Fruit fly (Drosophila melanogaster) whole organism, adult: ENCODE data around the gene CG6409.
A peak's percentile ranks its signal among the peaks of the same experiment; 100 is the strongest.

Experiments
- CG11617 ChIP-seq: fragments of 200-800 bp; sonication (Bioruptor generic); optimal IDR thresholded peaks from 2 replicates; lab custom pipeline; 2017; ENCODE audit warnings: mild to moderate bottlenecking, missing biosample characterization, missing genetic modification reagents, missing genetic modification characterization
- CG12768 ChIP-seq: fragments of 200-800 bp; sonication (Bioruptor generic); optimal IDR thresholded peaks from 2 replicates; lab custom pipeline; 2017; ENCODE audit warnings: missing biosample characterization, missing genetic modification characterization, mild to moderate bottlenecking, moderate library complexity, missing genetic modification reagents
- CG14711 ChIP-seq: fragments of 200-800 bp; sonication (Bioruptor generic); optimal IDR thresholded peaks from 2 replicates; lab custom pipeline; 2018; ENCODE audit warnings: missing biosample characterization, mild to moderate bottlenecking, missing genetic modification characterization, moderate library complexity
- CG33017 ChIP-seq: fragments of 200-800 bp; sonication (Bioruptor generic); optimal IDR thresholded peaks from 2 replicates; lab custom pipeline; 2018; ENCODE audit warnings: missing biosample characterization, mild to moderate bottlenecking, missing genetic modification characterization, moderate library complexity
- CG5204 ChIP-seq: fragments of 200-800 bp; sonication (Bioruptor generic); optimal IDR thresholded peaks from 2 replicates; lab custom pipeline; 2016; ENCODE audit warnings: missing biosample characterization, missing genetic modification characterization
- CG7045 ChIP-seq: fragments of 200-800 bp; sonication (Bioruptor generic); optimal IDR thresholded peaks from 2 replicates; lab custom pipeline; 2017; ENCODE audit warnings: missing biosample characterization, mild to moderate bottlenecking, missing genetic modification characterization
- Clk ChIP-seq: fragments of 200-800 bp; sonication (Bioruptor generic); optimal IDR thresholded peaks from 2 replicates; lab custom pipeline; 2017; ENCODE audit warnings: missing biosample characterization, missing genetic modification characterization
- Crg-1 ChIP-seq: fragments of 200-800 bp; sonication (Bioruptor generic); optimal IDR thresholded peaks from 2 replicates; lab custom pipeline; 2016; ENCODE audit warnings: missing biosample characterization, missing genetic modification characterization
- Hr96 ChIP-seq: fragments of 200-800 bp; sonication (Bioruptor generic); optimal IDR thresholded peaks from 2 replicates; lab custom pipeline; 2016; ENCODE audit warnings: missing biosample characterization, missing genetic modification characterization
- bab1 ChIP-seq: fragments of 200-800 bp; sonication (Bioruptor generic); optimal IDR thresholded peaks from 3 replicates; lab custom pipeline; 2019; ENCODE audit warnings: missing biosample characterization, mild to moderate bottlenecking, missing genetic modification characterization, moderate library complexity
- cic ChIP-seq: fragments of 200-800 bp; sonication (Bioruptor generic); optimal IDR thresholded peaks from 2 replicates; lab custom pipeline; 2017; ENCODE audit warnings: missing biosample characterization, mild to moderate bottlenecking, missing genetic modification characterization, moderate library complexity
- cnc ChIP-seq, 2 experiments: fragments of >200 bp; optimal IDR thresholded peaks; 2 replicates each; lab custom pipeline; 2017
- kay ChIP-seq: fragments of 200-800 bp; sonication (Bioruptor generic); peaks from one replicate; lab custom pipeline; 2016; ENCODE audit warnings: missing biosample characterization, missing genetic modification characterization, borderline replicate concordance
- ovo ChIP-seq: fragments of 200-800 bp; sonication (Bioruptor generic); optimal IDR thresholded peaks from 2 replicates; lab custom pipeline; 2016; ENCODE audit warnings: missing biosample characterization, missing genetic modification characterization
- pad ChIP-seq: fragments of 200-800 bp; sonication (Bioruptor generic); optimal IDR thresholded peaks from 3 replicates; lab custom pipeline; 2017; ENCODE audit warnings: missing biosample characterization, missing genetic modification characterization, mild to moderate bottlenecking, moderate library complexity, missing genetic modification reagents
- tj ChIP-seq: fragments of 200-800 bp; sonication (Bioruptor generic); optimal IDR thresholded peaks from 3 replicates; lab custom pipeline; 2017; ENCODE audit warnings: missing biosample characterization, mild to moderate bottlenecking, missing genetic modification characterization, moderate library complexity
- toe ChIP-seq: fragments of 200-800 bp; sonication (Bioruptor generic); optimal IDR thresholded peaks from 2 replicates; lab custom pipeline; 2016; ENCODE audit warnings: missing biosample characterization, missing genetic modification characterization

CG6409 gene

DNA sequence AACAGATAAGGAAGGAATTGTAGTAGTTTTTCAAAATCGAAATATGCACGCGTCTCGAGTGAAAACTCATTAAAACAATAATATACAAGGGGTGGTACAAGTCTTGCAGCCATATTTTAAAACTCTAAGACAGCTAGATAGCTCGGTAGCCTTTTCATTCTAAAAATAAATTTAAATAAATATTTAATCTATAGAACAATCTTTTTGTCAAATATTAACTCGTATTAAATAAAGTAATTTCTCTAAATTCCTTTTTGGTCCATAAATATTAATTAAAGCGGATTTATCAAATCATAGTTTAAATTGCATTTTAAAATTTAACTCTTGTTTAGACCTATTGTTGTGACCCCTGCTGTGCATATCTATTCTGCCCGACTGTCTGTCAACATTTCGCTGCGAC is 38.9 kb downstream of the CG6409 start:
- no peak for TF ChIP-seq CG14711 (tag; lab: Kevin White, UChicago)
- no peak for TF ChIP-seq toe (GFP tag; lab: Kevin White, UChicago)
- TF ChIP-seq CG7045 (GFP tag; lab: Kevin White, UChicago) = no peak
- no peak for TF ChIP-seq CG11617 (GFP tag; lab: Kevin White, UChicago)
- no peak for TF ChIP-seq cnc (optimal IDR thresholded peaks at IDR 0.05; lab: Kevin White, UChicago)
- TF ChIP-seq ovo (GFP tag; lab: Kevin White, UChicago) = no peak

DNA sequence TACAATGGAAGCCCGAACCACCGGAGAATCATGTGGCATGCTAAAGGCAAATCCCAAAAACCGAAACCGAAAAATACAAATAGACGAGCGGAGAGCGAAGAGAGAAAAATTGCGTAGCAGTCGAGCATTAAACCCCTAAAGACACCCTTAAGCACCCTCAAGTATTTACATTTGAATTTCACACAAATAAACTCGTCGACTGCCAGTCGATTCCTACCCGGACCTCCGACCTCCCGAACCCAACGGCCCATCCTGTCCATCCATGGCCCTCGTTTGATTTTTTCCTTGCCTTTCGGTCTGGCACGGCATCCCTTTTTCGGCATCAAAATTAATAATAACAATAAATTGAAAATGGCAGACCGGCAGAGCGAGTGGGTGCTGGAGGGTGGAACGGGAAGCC is 39.4 kb downstream of the CG6409 start:
- TF ChIP-seq CG33017 (tag; lab: Kevin White, UChicago) (no peak), bab1 (GFP tag; lab: Kevin White, UChicago) (no peak), CG5204 (GFP tag; lab: Kevin White, UChicago) (no peak), tj (GFP tag; lab: Kevin White, UChicago) (no peak), cnc (optimal IDR thresholded peaks at IDR 0.05; lab: Kevin White, UChicago) (no peak)

DNA sequence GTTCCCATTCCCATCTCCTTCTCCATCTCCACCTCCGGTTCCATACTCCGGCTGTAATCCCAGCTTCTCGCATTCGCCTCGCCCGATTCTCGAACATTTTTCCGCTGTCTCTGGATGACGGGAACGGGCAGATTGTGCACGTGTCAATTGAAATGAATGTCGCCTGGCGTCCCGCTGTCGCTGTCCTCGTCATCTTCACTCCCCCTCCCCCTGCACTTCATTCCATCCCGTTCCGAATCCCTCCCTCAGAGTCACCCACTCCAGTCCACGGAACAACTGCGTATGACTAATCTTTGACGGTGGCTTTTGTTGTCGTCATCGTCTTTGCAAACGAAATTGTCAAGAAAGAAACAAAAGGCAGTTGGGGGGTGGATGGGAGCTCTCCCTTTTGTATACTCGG is 40.3 kb downstream of the CG6409 start:
- TF ChIP-seq cic (GFP tag; lab: Kevin White, UChicago) = no peak
- TF ChIP-seq bab1 (GFP tag; lab: Kevin White, UChicago) = no peak
- TF ChIP-seq pad = no peak

DNA sequence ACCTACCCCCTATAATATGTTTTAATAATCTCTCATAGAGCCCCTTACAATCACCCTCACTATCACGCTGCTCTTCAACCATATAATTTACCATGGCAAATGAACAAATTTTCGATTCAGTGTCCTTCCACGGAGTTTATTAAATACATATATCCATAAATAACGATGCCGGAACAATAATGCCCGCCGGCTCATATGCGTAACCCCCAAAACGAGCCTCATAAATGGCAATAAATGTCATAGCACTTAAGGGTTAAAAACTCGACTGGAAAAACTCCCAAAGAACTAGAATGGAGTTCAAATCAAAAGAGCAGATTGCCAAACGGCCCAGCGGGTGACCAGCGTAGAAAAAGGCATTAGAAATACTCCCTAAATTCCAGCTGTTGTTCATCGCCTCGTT is 41.3 kb downstream of the CG6409 start:
- TF ChIP-seq Crg-1 (GFP tag; lab: Kevin White, UChicago) (no peak), CG12768 (GFP tag; lab: Kevin White, UChicago) (no peak), Clk (no peak), CG7045 (GFP tag; lab: Kevin White, UChicago) (no peak), Hr96 (GFP tag; lab: Kevin White, UChicago) (no peak), CG11617 (GFP tag; lab: Kevin White, UChicago) (no peak), CG14711 (tag; lab: Kevin White, UChicago) (no peak), toe (GFP tag; lab: Kevin White, UChicago) (no peak)

DNA sequence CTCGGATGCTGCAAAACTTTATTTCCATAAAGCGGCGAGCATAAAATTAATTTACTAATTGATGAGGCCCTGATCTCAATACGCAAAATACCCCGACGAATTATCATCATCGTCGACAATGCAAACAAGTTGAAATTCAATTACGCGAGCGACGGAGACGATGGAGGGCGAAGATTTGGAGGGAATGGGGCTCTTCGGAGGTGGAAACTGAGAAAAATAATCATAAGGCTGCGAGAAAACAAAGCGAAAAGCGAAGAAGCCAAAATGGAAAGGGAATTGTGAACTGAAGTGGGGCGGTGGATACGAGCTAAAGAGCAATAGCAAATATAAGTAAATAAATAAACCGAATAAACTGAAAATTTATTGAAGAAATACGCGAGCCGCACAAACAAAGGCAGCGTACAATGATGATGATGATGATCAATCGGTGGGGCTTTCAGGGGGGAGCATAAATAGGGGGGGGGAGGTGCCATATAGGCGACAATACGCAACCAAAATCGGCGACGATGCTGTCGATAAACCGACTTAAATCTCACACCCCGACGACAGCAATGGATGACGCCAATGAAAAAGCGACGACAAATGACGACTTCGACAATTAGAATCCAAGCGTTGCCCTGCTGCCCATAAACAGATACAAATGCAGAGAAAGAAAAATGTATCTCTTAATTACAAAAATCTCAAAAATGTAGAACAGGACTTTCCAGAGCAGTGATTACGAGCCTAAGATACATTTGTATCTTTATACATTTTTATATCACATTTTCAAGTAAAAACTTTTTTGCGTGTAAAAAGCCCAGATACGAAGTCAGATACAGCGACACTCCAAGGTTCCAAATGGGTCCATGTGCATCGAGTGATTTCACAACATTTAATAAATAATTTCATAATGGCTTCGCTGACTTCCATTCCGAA is 44.1 kb downstream of the CG6409 start:
- TF ChIP-seq kay (GFP tag; lab: Kevin White, UChicago) (peak; percentile 55), CG7045 (GFP tag; lab: Kevin White, UChicago) (no peak)

DNA sequence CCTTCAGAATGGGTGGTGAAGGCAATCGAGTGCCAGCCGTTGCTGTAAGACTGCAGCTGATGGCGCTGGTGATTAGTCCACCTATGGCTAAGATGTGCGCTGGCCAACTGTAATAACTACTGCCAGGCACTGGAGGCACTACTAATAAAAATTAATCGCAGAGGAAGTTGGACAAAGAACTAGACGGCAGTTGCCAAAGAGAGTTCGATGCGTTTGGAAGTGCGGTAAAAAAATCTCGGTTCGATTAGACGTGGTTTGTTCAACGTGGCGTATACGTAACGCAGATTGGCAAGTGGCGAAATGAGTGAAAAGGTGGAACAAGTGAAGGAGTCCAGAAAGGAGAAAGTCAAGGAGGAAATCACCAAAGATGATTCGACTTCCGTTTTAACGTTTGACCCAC is 47.0 kb downstream of the CG6409 start, which contains the start of gene tna:
tna (plus strand) TSS at position 301 of the 400 bp plus-strand sequence.
- TF ChIP-seq cic (GFP tag; lab: Kevin White, UChicago) (no peak), CG14711 (tag; lab: Kevin White, UChicago) (no peak), Crg-1 (GFP tag; lab: Kevin White, UChicago) (no peak), CG33017 (tag; lab: Kevin White, UChicago) (no peak), CG5204 (GFP tag; lab: Kevin White, UChicago) (no peak), Hr96 (GFP tag; lab: Kevin White, UChicago) (no peak)

DNA sequence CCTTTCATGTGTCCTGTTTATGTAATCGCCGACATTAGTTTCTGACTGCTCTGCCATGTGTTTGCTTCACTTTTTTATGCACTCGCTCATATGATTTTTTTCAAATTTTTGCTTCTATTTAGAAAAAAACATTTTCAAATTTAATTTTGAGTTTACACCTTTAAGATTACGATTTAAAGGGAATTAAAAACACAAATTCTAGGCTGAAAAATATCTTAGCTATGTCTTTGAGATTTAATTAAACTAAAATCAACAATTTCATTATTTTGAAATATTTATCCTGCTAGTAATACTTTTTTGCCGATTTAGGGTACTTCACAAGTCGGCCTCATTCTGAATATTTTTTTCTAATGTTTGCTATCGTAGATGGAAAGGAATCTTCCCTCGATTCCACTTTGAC is 49.0 kb downstream of the CG6409 start:
- no peak for TF ChIP-seq Crg-1 (GFP tag; lab: Kevin White, UChicago)
- TF ChIP-seq ovo (GFP tag; lab: Kevin White, UChicago) = no peak
- TF ChIP-seq CG33017 (tag; lab: Kevin White, UChicago) = no peak
- no peak for TF ChIP-seq kay (GFP tag; lab: Kevin White, UChicago)
- TF ChIP-seq CG11617 (GFP tag; lab: Kevin White, UChicago) = no peak
- TF ChIP-seq toe (GFP tag; lab: Kevin White, UChicago) = no peak
